Fruit fly (Drosophila melanogaster) whole organism, embryonic: Measurements from ENCODE around the gene slp1.

ENCODE experiments used
- Ada2b ChIP-seq: fragments of 200-800 bp; sonication (Bioruptor generic); IDR thresholded peaks from 2 replicates; pipeline ENCODE4 v1.3.6; 2022; ENCODE audit warnings: missing biosample characterization, missing genetic modification characterization
- Adf1 ChIP-seq: fragments of 200-800 bp; sonication (Bioruptor generic); IDR thresholded peaks from 2 replicates; pipeline ENCODE4 v1.3.6; 2022; ENCODE audit warnings: missing biosample characterization, missing genetic modification characterization
- BEAF-32 ChIP-seq: fragments of 200-800 bp; sonication (Bioruptor generic); optimal IDR thresholded peaks from 3 replicates; lab custom pipeline; 2017; ENCODE audit warnings: missing biosample characterization, missing genetic modification characterization, mild to moderate bottlenecking, moderate library complexity, missing genetic modification reagents
- BtbVII ChIP-seq: fragments of 200-800 bp; sonication (Bioruptor generic); optimal IDR thresholded peaks from 3 replicates; lab custom pipeline; 2017; ENCODE audit warnings: missing biosample characterization, mild to moderate bottlenecking, missing genetic modification characterization
- CG10462 ChIP-seq: fragments of 200-800 bp; sonication (Bioruptor generic); optimal IDR thresholded peaks from 2 replicates; lab custom pipeline; 2016; ENCODE audit warnings: missing biosample characterization, missing genetic modification characterization
- CG10543 ChIP-seq: fragments of 200-800 bp; sonication (Bioruptor generic); optimal IDR thresholded peaks from 3 replicates; lab custom pipeline; 2017; ENCODE audit warnings: missing biosample characterization, mild to moderate bottlenecking, missing genetic modification characterization, moderate library complexity
- CG10565 ChIP-seq: fragments of 200-800 bp; sonication (Bioruptor generic); optimal IDR thresholded peaks from 3 replicates; lab custom pipeline; 2016; ENCODE audit warnings: missing biosample characterization, mild to moderate bottlenecking, missing genetic modification characterization
- CG10979 ChIP-seq: fragments of 200-800 bp; sonication (Bioruptor generic); optimal IDR thresholded peaks from 2 replicates; lab custom pipeline; 2018; ENCODE audit warnings: missing biosample characterization, mild to moderate bottlenecking, missing genetic modification characterization, moderate library complexity
- CG11456 ChIP-seq: fragments of 200-800 bp; sonication (Bioruptor generic); IDR thresholded peaks from 3 replicates; pipeline ENCODE4 v1.3.6; 2022; ENCODE audit warnings: missing biosample characterization, missing genetic modification characterization
- CG11504 ChIP-seq: fragments of 200-800 bp; sonication (Bioruptor generic); optimal IDR thresholded peaks from 3 replicates; lab custom pipeline; 2019; ENCODE audit warnings: missing biosample characterization, mild to moderate bottlenecking, missing genetic modification characterization, moderate library complexity
- CG1233 ChIP-seq: fragments of 200-800 bp; sonication (Bioruptor generic); optimal IDR thresholded peaks from 4 replicates; lab custom pipeline; 2018; ENCODE audit warnings: missing biosample characterization, mild to moderate bottlenecking, missing genetic modification characterization
- CG12942 ChIP-seq: fragments of 200-800 bp; sonication (Bioruptor generic); optimal IDR thresholded peaks from 3 replicates; lab custom pipeline; 2016; ENCODE audit warnings: missing biosample characterization, missing genetic modification characterization
- CG14710 ChIP-seq: fragments of 200-800 bp; sonication (Bioruptor generic); optimal IDR thresholded peaks from 3 replicates; lab custom pipeline; 2019; ENCODE audit warnings: missing biosample characterization, mild to moderate bottlenecking, missing genetic modification characterization, moderate library complexity
- CG16863 ChIP-seq: fragments of 200-800 bp; sonication (Bioruptor generic); optimal IDR thresholded peaks from 3 replicates; lab custom pipeline; 2016; ENCODE audit warnings: missing biosample characterization, missing genetic modification characterization
- CG17186 ChIP-seq: fragments of 200-800 bp; sonication (Bioruptor generic); optimal IDR thresholded peaks from 3 replicates; lab custom pipeline; 2017; ENCODE audit warnings: missing biosample characterization, missing genetic modification reagents, missing genetic modification characterization
- CG17912 ChIP-seq: fragments of 200-800 bp; sonication (Bioruptor generic); optimal IDR thresholded peaks from 2 replicates; lab custom pipeline; 2018; ENCODE audit warnings: missing biosample characterization, mild to moderate bottlenecking, missing genetic modification characterization
- CG2712 ChIP-seq: fragments of 200-800 bp; optimal IDR thresholded peaks from 3 replicates; lab custom pipeline; 2019; ENCODE audit warnings: missing biosample characterization, mild to moderate bottlenecking, missing genetic modification characterization, moderate library complexity
- CG31388 ChIP-seq: fragments of 200-800 bp; sonication (Bioruptor generic); optimal IDR thresholded peaks from 2 replicates; lab custom pipeline; 2016; ENCODE audit warnings: missing biosample characterization, missing genetic modification characterization
- CG3407 ChIP-seq: fragments of 200-800 bp; sonication (Bioruptor generic); optimal IDR thresholded peaks from 2 replicates; lab custom pipeline; 2018; ENCODE audit warnings: missing biosample characterization, mild to moderate bottlenecking, missing genetic modification characterization
- CG3838 ChIP-seq: fragments of 200-800 bp; sonication (Bioruptor generic); optimal IDR thresholded peaks from 3 replicates; lab custom pipeline; 2016; ENCODE audit warnings: missing biosample characterization, missing genetic modification characterization
- CG3995 ChIP-seq: fragments of 200-800 bp; sonication (Bioruptor generic); optimal IDR thresholded peaks from 3 replicates; lab custom pipeline; 2016; ENCODE audit warnings: missing biosample characterization, missing genetic modification characterization
- CG9817 ChIP-seq: fragments of 200-800 bp; sonication (Bioruptor generic); optimal IDR thresholded peaks from 2 replicates; lab custom pipeline; 2018; ENCODE audit warnings: missing biosample characterization, mild to moderate bottlenecking, missing genetic modification characterization, moderate library complexity
- Deaf1 ChIP-seq: fragments of 200-800 bp; optimal IDR thresholded peaks from 3 replicates; lab custom pipeline; 2019; ENCODE audit warnings: missing biosample characterization, mild to moderate bottlenecking, missing genetic modification characterization, moderate library complexity
- Fer1 ChIP-seq: fragments of 200-800 bp; sonication (Bioruptor generic); optimal IDR thresholded peaks from 2 replicates; lab custom pipeline; 2017; ENCODE audit warnings: missing biosample characterization, mild to moderate bottlenecking, missing genetic modification characterization
- Lim3 ChIP-seq: fragments of 200-800 bp; sonication (Bioruptor generic); IDR thresholded peaks from 2 replicates; pipeline ENCODE4 v1.3.6; 2022; ENCODE audit warnings: missing biosample characterization, missing genetic modification characterization
- Max ChIP-seq: fragments of 200-800 bp; sonication (Bioruptor generic); optimal IDR thresholded peaks from 2 replicates; lab custom pipeline; 2016; ENCODE audit warnings: missing biosample characterization, mild to moderate bottlenecking, missing genetic modification characterization
- Myb ChIP-seq: fragments of 200-800 bp; sonication (Bioruptor generic); optimal IDR thresholded peaks from 2 replicates; lab custom pipeline; 2016; ENCODE audit warnings: missing biosample characterization, missing genetic modification characterization
- Oli ChIP-seq: fragments of 200-800 bp; sonication (Bioruptor generic); optimal IDR thresholded peaks from 2 replicates; lab custom pipeline; 2018; ENCODE audit warnings: missing biosample characterization, mild to moderate bottlenecking, missing genetic modification characterization, moderate library complexity
- Poxn ChIP-seq: fragments of 200-800 bp; sonication (Bioruptor generic); IDR thresholded peaks from 2 replicates; pipeline ENCODE4 v1.3.6; 2022; ENCODE audit warnings: missing biosample characterization, missing genetic modification characterization
- Rfx ChIP-seq: fragments of 200-800 bp; sonication (Bioruptor generic); IDR thresholded peaks from 2 replicates; pipeline ENCODE4 v1.3.6; 2022; ENCODE audit warnings: missing biosample characterization, missing genetic modification characterization
- Sry-δ ChIP-seq: fragments of 200-800 bp; sonication (Bioruptor generic); optimal IDR thresholded peaks from 2 replicates; lab custom pipeline; 2016; ENCODE audit warnings: missing biosample characterization, missing genetic modification characterization
- ab ChIP-seq: fragments of 200-800 bp; sonication (Bioruptor generic); optimal IDR thresholded peaks from 2 replicates; lab custom pipeline; 2016; ENCODE audit warnings: missing biosample characterization, missing genetic modification characterization
- az2 ChIP-seq: fragments of 200-800 bp; sonication (Bioruptor generic); optimal IDR thresholded peaks from 3 replicates; lab custom pipeline; 2016; ENCODE audit warnings: missing biosample characterization, missing genetic modification characterization
- bbx ChIP-seq: fragments of 200-800 bp; sonication (Bioruptor generic); IDR thresholded peaks from 2 replicates; pipeline ENCODE4 v1.3.6; 2022; ENCODE audit warnings: missing biosample characterization, missing genetic modification characterization; ENCODE audit not compliant: partially characterized antibody
- chinmo ChIP-seq: fragments of 200-800 bp; sonication (Bioruptor generic); IDR thresholded peaks from 4 replicates; pipeline ENCODE4 v1.3.6; 2022; ENCODE audit warnings: missing biosample characterization, missing genetic modification characterization; ENCODE audit not compliant: partially characterized antibody
- da ChIP-seq: fragments of 200-800 bp; sonication (Bioruptor generic); optimal IDR thresholded peaks from 2 replicates; lab custom pipeline; 2016; ENCODE audit warnings: missing biosample characterization, missing genetic modification characterization
- emc ChIP-seq: fragments of 200-800 bp; sonication (Bioruptor generic); optimal IDR thresholded peaks from 2 replicates; lab custom pipeline; 2016; ENCODE audit warnings: missing biosample characterization, missing genetic modification characterization
- gro ChIP-seq: fragments of 200-800 bp; sonication (Bioruptor generic); optimal IDR thresholded peaks from 2 replicates; lab custom pipeline; 2016; ENCODE audit warnings: missing biosample characterization, missing genetic modification characterization
- hth ChIP-seq: fragments of >200 bp; optimal IDR thresholded peaks from 2 replicates; lab custom pipeline; 2017; ENCODE audit warnings: inconsistent platforms
- kni ChIP-seq: fragments of 200-800 bp; sonication (Bioruptor generic); optimal IDR thresholded peaks from 3 replicates; lab custom pipeline; 2017; ENCODE audit warnings: mild to moderate bottlenecking, missing biosample characterization, missing genetic modification reagents, missing genetic modification characterization
- nom ChIP-seq: fragments of 200-800 bp; sonication (Bioruptor generic); optimal IDR thresholded peaks from 2 replicates; lab custom pipeline; 2017; ENCODE audit warnings: missing biosample characterization, missing genetic modification characterization, mild to moderate bottlenecking, moderate library complexity, missing genetic modification reagents
- p53 ChIP-seq: fragments of 200-800 bp; sonication (Bioruptor generic); optimal IDR thresholded peaks from 2 replicates; lab custom pipeline; 2016; ENCODE audit warnings: missing biosample characterization, missing genetic modification characterization
- prd ChIP-seq, 3 experiments: fragments of >200 bp in 2 of 3; fragments of 200-800 bp in 1 of 3; sonication (Bioruptor generic) in 1 of 3; optimal IDR thresholded peaks in 2 of 3; IDR thresholded peaks in 1 of 3; 2 replicates in 2 of 3; 3 replicates in 1 of 3; pipeline versions ENCODE4 v1.3.6 to Lab custom; 2017 to 2022; ENCODE audit warnings: missing biosample characterization in 1 of 3, missing genetic modification characterization in 1 of 3
- row ChIP-seq: fragments of 200-800 bp; sonication (Bioruptor generic); IDR thresholded peaks from 3 replicates; pipeline ENCODE4 v1.3.6; 2022; ENCODE audit warnings: missing biosample characterization, missing genetic modification characterization
- sd ChIP-seq: fragments of 200-800 bp; sonication (Bioruptor generic); optimal IDR thresholded peaks from 3 replicates; lab custom pipeline; 2018; ENCODE audit warnings: missing biosample characterization, mild to moderate bottlenecking, missing genetic modification characterization, moderate library complexity
- sim ChIP-seq: fragments of 200-800 bp; sonication (Bioruptor generic); IDR thresholded peaks from 2 replicates; pipeline ENCODE4 v1.3.6; 2022; ENCODE audit warnings: missing biosample characterization, missing genetic modification characterization
- slbo ChIP-seq: fragments of 200-800 bp; sonication (Bioruptor generic); IDR thresholded peaks from 2 replicates; pipeline ENCODE4 v1.3.6; 2022; ENCODE audit warnings: missing biosample characterization, missing genetic modification characterization
- ssp ChIP-seq: fragments of 200-800 bp; sonication (Bioruptor generic); IDR thresholded peaks from 2 replicates; pipeline ENCODE4 v1.3.6; 2022; ENCODE audit warnings: missing biosample characterization, missing genetic modification characterization
- tgo ChIP-seq: fragments of 200-800 bp; sonication (Bioruptor generic); IDR thresholded peaks from 3 replicates; pipeline ENCODE4 v1.3.6; 2022; ENCODE audit warnings: missing biosample characterization, missing genetic modification characterization
- tio ChIP-seq: fragments of 200-800 bp; sonication (Bioruptor generic); optimal IDR thresholded peaks from 2 replicates; lab custom pipeline; 2017; ENCODE audit warnings: missing biosample characterization, missing genetic modification characterization, inconsistent platforms
- toy ChIP-seq: fragments of 200-800 bp; sonication (Bioruptor generic); IDR thresholded peaks from 2 replicates; pipeline ENCODE4 v1.3.6; 2022; ENCODE audit warnings: missing biosample characterization, missing genetic modification characterization

slp1 gene

DNA sequence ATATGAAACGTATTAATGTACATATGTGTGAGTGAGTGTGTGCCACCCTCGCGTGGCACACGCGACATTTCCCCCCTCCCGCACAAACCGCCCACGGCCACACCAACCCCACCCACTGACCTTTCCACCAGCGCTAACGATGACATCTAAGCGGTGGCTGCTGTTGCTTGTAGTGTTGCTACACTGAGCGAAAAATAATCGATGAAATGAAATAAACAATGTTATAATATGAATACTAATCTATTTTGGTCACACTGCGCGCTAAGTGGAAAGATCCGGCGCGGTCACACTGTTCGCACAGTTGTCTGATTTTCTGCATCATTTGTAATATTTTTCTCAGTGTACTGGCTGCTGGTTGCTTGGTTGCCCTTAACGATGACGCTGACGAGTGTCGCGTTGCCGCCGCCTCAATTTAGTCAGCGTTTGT lies 6.8 kb downstream of the slp1 start (continued):
- TF ChIP-seq CG10543 (GFP tag; lab: Kevin White, UChicago) = peak; percentile 81
- peak; percentile 94 for TF ChIP-seq CG11456 (GFP tag; lab: Robert Waterston, UW)
- TF ChIP-seq ssp (GFP tag; lab: Robert Waterston, UW) = peak; percentile 90
- TF ChIP-seq CG2712 (tag; lab: Kevin White, UChicago) = peak; percentile 98
- TF ChIP-seq kni (GFP tag; lab: Kevin White, UChicago) = peak; percentile 85
- TF ChIP-seq row (GFP tag; lab: Robert Waterston, UW) = peak; percentile 96
- peak; percentile 98 for TF ChIP-seq CG3407 (GFP tag; lab: Kevin White, UChicago)
- TF ChIP-seq CG14710 (tag; lab: Kevin White, UChicago) = peak; percentile 98
- TF ChIP-seq sim = peak; percentile 97
- peak; percentile 95 for TF ChIP-seq tgo (GFP tag; lab: Robert Waterston, UW)
- TF ChIP-seq prd (optimal IDR thresholded peaks at IDR 0.05; lab: Kevin White, UChicago) = no peak
- TF ChIP-seq prd (GFP tag; IDR thresholded peaks at IDR 0.05; lab: Robert Waterston, UW) = peak; percentile 98
- peak; percentile 95 for TF ChIP-seq CG17186 (GFP tag; lab: Kevin White, UChicago)
- TF ChIP-seq sd (tag; lab: Kevin White, UChicago) = peak; percentile 59
- no peak for TF ChIP-seq bbx (GFP tag; lab: Robert Waterston, UW)
- peak; percentile 96 for TF ChIP-seq CG1233 (GFP tag; lab: Kevin White, UChicago)
- TF ChIP-seq slbo (GFP tag; lab: Robert Waterston, UW) = peak; percentile 90
- TF ChIP-seq Ada2b (GFP tag; lab: Robert Waterston, UW) = peak; percentile 93
- TF ChIP-seq p53 (GFP tag; lab: Kevin White, UChicago) = peak; percentile 91
- peak; percentile 94 for TF ChIP-seq CG12942 (GFP tag; lab: Kevin White, UChicago)
- peak; percentile 80 for TF ChIP-seq toy (GFP tag; lab: Robert Waterston, UW)
- peak; percentile 93 for TF ChIP-seq Rfx (GFP tag; lab: Robert Waterston, UW)
- TF ChIP-seq CG10979 (tag; lab: Kevin White, UChicago) = peak; percentile 99
- TF ChIP-seq nom (GFP tag; lab: Kevin White, UChicago) = no peak
- TF ChIP-seq BtbVII = peak; percentile 80
- TF ChIP-seq Myb (GFP tag; lab: Kevin White, UChicago) = peak; percentile 83
- peak; percentile 96 for TF ChIP-seq CG10462 (GFP tag; lab: Kevin White, UChicago)
- peak; percentile 85 for TF ChIP-seq gro (GFP tag; lab: Kevin White, UChicago)
- peak; percentile 3 for TF ChIP-seq BEAF-32 (GFP tag; lab: Kevin White, UChicago)
- no peak for TF ChIP-seq Fer1
- TF ChIP-seq tio (GFP tag; lab: Kevin White, UChicago) = peak; percentile 95
- TF ChIP-seq az2 (GFP tag; lab: Kevin White, UChicago) = peak; percentile 98
- peak; percentile 86 for TF ChIP-seq CG17912 (GFP tag; lab: Kevin White, UChicago)
- TF ChIP-seq Oli (tag; lab: Kevin White, UChicago) = peak; percentile 97
- TF ChIP-seq chinmo (GFP tag; lab: Robert Waterston, UW) = no peak
- peak; percentile 92 for TF ChIP-seq CG9817 (tag; lab: Kevin White, UChicago)
- TF ChIP-seq emc (GFP tag; lab: Kevin White, UChicago) = peak; percentile 82
- TF ChIP-seq Adf1 (GFP tag; lab: Robert Waterston, UW) = no peak; the same call in 1 of the 2 replicates
- TF ChIP-seq Lim3 (GFP tag; lab: Robert Waterston, UW) = peak; percentile 77
- TF ChIP-seq Poxn (GFP tag; lab: Robert Waterston, UW) = peak; percentile 53; the same call in 1 of the 2 replicates
- TF ChIP-seq CG3838 = peak; percentile 90
- peak; percentile 32 for TF ChIP-seq CG3995 (GFP tag; lab: Kevin White, UChicago)
- TF ChIP-seq ab (GFP tag; lab: Kevin White, UChicago) = peak; percentile 96
- peak; percentile 92 for TF ChIP-seq CG10565 (GFP tag; lab: Kevin White, UChicago)
- TF ChIP-seq CG16863 (GFP tag; lab: Kevin White, UChicago) = peak; percentile 97
- peak; percentile 75 for TF ChIP-seq Deaf1 (tag; lab: Kevin White, UChicago)
- TF ChIP-seq CG31388 (GFP tag; lab: Kevin White, UChicago) = peak; percentile 93
- peak; percentile 95 for TF ChIP-seq Max
- peak; percentile 96 for TF ChIP-seq CG11504 (tag; lab: Kevin White, UChicago)
- TF ChIP-seq Sry-δ (GFP tag; lab: Kevin White, UChicago) = peak; percentile 70
- TF ChIP-seq da = peak; percentile 92
- no peak for TF ChIP-seq hth (lab: Kevin White, UChicago)
